Worm (Caenorhabditis elegans) whole organism, L4/young adult: ENCODE measurements around the gene syd-1.
A peak's percentile ranks its signal among the peaks of the same experiment; 100 is the strongest.

Experiments used
- W03F9.2 ChIP-seq: fragments of 150-350 bp; optimal IDR thresholded peaks from 2 replicates; lab custom pipeline; 2014; ENCODE audit warnings: missing biosample characterization, missing genetic modification characterization
- dao-5 ChIP-seq: sonication (generic microtip); optimal IDR thresholded peaks from 2 replicates; lab custom pipeline; 2016; ENCODE audit warnings: missing genotype, missing genetic modification characterization, moderate library complexity, missing compliant biosample characterization
- him-1 ChIP-seq: sonication (generic microtip); optimal IDR thresholded peaks from 2 replicates; lab custom pipeline; 2016; ENCODE audit warnings: missing genotype, missing genetic modification reagents, missing genetic modification characterization, missing compliant biosample characterization

The syd-1 gene

DNA sequence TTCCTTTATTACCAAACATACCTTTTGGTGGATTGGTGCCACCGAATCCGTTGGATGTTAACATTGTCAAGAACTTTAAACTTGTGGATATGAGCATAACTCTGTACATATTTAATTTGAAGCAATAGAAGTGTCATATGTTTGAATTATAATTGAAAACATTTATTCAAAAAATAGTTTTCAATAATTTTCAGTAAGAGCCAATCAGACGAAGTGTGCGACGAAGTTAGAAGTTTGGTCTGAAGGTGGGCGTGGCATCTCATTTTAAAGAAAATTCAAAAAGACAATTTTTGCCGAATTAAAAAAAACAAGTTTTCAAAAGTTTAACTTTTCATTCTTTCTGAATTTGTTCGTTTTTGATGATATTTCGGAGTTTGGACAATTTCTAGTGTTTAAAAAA, at the start of gene syd-1:
Gene syd-1, minus strand, starts transcription at position 101 of the 400 bp plus-strand sequence.
- TF ChIP-seq dao-5 (tag; lab: Kevin White, UChicago) (no peak), W03F9.2 (no peak)

DNA sequence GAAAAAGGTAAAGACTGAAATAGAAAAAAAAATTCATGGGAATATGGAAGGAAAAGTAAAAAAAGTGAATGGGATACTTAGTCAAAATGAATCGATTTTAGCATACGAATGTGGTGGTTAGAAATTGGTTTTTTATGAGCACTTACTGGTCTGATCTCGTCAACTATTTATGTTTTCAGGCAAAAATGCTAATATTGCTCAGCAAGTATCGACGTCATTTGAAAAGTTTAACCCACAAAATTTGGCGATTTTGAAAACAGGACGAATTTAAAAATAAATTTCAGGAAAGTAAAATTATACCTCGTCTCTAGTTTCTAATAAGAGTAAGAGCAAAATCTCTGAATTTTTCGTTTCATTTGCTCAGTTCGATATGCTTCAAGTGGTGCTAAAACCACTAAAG, 48.5 kb upstream of the syd-1 start:
- no peak for TF ChIP-seq dao-5 (tag; lab: Kevin White, UChicago)
- TF ChIP-seq him-1 (tag; lab: Kevin White, UChicago), result no peak
- TF ChIP-seq W03F9.2, result no peak

- TF ChIP-seq him-1 (tag; lab: Kevin White, UChicago) (peak; percentile 81), W03F9.2 (no peak)
Observed at ce11 chrII:7642016-7642653, 47.4 kb upstream of the syd-1 start.

- TF ChIP-seq W03F9.2, result no peak
- no peak for TF ChIP-seq dao-5 (tag; lab: Kevin White, UChicago)
- TF ChIP-seq him-1 (tag; lab: Kevin White, UChicago), result no peak
Observed at ce11 chrII:7640161-7640841, 45.6 kb upstream of the syd-1 start.

- TF ChIP-seq W03F9.2 (no peak), him-1 (tag; lab: Kevin White, UChicago) (no peak), dao-5 (tag; lab: Kevin White, UChicago) (no peak)
Observed at ce11 chrII:7639036-7639435, 44.3 kb upstream of the syd-1 start.

ce11 chrII:7636941-7637340, 42.2 kb upstream of the syd-1 start:
- TF ChIP-seq dao-5 (tag; lab: Kevin White, UChicago) (no peak), him-1 (tag; lab: Kevin White, UChicago) (no peak), W03F9.2 (no peak)

DNA sequence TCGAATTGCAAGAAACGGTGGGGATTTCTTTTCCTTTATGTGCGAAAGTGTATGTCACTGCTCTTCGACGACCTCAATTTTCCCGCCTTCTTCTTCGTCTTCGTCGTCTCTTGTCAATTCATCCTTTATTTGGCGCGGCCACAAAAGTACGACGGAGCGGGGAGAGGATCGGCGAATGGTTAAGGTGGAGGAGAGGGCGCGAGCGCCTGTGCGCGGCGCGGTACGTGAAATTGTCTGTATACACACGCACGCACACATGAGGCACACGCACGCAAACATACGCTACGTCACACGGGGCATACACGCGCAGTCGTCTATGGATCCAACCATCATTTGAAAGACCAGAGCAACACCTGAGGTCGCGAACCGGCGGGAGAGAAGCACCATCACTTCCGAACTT, 40.6 kb upstream of the syd-1 start:
- TF ChIP-seq W03F9.2 (no peak), him-1 (tag; lab: Kevin White, UChicago) (no peak), dao-5 (tag; lab: Kevin White, UChicago) (no peak)

DNA sequence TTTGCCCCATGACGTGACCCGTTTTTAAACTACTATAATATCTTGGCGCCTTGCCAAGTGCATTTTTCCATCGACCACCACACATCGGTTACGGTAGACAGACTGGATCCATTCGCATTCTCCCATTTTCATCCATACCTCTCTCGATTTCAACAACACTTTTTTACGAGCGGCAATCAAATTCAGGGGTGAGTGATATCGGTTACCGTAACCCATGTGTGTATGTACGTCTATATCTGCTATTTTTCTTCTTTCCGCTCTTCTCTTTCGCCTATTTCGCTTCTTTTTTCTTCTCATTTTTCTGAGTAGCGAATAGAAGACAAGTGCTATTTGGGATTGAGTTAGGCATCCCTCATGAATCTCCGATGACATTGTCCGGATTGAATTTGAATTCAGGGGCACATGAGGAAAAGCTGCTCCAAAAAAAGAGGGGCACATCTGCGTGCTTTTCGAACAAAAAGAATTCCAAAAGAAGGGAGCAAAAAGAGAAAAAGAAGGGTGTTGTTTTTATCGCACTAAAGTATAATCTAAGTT, 37.0 kb upstream of the syd-1 start:
- TF ChIP-seq him-1 (tag; lab: Kevin White, UChicago), result no peak
- TF ChIP-seq dao-5 (tag; lab: Kevin White, UChicago), result no peak
- TF ChIP-seq W03F9.2, result no peak

- TF ChIP-seq W03F9.2 (no peak), dao-5 (tag; lab: Kevin White, UChicago) (no peak), him-1 (tag; lab: Kevin White, UChicago) (no peak)
Observed at ce11 chrII:7631171-7631570, 36.5 kb upstream of the syd-1 start.

DNA sequence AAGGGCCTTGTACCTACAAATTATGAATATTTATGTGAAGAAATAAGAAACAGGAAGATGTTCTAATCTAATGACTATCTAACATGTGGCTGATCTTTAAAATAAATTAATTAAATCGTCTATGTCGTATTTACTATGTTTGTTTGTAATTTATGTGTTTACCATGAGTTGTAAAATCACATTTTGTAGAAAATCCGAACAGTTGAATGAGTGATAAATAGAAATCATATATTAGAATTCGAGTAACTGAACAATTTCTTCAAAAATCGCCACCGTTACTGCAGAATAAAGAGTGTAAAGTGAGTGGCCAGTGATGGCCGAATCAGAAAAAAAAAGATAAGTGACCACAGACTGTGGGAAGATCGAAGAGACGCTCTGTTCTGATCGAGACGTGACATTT, 35.3 kb upstream of the syd-1 start:
- TF ChIP-seq W03F9.2 (no peak), dao-5 (tag; lab: Kevin White, UChicago) (no peak), him-1 (tag; lab: Kevin White, UChicago) (no peak)

DNA sequence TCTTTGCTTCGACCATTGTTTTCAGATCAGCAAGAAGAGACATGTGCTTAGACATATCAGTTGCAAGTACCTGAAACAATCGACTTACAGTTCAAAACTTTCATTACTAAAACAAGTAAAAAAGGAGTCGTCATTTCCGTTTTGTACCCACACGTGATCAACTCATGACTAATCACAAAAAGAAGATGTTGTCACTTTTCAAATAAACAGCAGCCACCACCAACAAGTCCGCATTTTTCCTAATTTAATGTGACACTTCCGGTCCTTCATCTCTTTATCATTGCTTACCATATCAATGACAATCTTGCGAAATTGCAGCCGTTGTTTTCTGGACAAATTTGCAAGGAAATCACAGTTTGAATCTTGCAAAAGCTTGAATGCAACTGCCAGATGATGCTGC, 33.9 kb upstream of the syd-1 start:
- TF ChIP-seq dao-5 (tag; lab: Kevin White, UChicago) (no peak), W03F9.2 (no peak), him-1 (tag; lab: Kevin White, UChicago) (no peak)

DNA sequence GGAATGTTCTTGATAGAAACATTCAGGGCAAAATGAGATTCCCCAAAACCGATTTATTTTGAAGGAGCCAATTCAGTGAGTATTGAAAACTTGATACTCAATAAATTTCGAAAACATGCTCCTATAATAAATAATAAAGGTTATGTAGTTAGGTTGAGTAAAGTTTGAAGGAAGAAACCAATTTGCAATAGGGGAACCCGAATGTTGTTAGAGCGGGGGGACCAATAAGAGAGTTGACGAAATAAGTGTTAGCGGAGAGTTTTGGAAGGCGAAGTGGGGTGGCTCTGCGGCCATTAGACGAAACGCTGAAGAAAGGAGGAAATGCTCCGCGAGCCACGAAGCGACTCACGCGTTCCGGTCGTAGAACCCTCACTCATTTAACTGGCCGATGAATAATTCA, 30.3 kb upstream of the syd-1 start:
- TF ChIP-seq W03F9.2 (no peak), him-1 (tag; lab: Kevin White, UChicago) (no peak), dao-5 (tag; lab: Kevin White, UChicago) (no peak)

DNA sequence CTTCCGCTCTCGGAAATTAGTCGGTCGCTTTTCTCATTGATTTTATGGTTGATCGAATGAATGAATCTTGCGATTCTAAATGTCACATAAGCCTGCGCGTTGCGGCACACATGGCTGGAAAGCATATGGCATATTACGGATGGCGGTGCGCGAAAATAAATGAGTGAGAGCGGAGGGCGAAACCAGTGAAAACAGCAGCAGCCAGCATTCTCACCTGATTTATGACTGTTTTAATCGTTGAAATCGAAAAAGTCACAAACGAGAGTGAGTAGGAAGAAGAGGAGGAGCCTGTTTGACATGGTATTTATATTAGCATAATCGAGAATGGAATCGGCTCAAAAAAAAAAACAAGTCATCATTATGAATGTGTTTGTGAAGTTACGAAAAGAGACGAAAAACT, 29.6 kb upstream of the syd-1 start:
- TF ChIP-seq dao-5 (tag; lab: Kevin White, UChicago), result no peak
- TF ChIP-seq W03F9.2, result no peak
- TF ChIP-seq him-1 (tag; lab: Kevin White, UChicago), result no peak

DNA sequence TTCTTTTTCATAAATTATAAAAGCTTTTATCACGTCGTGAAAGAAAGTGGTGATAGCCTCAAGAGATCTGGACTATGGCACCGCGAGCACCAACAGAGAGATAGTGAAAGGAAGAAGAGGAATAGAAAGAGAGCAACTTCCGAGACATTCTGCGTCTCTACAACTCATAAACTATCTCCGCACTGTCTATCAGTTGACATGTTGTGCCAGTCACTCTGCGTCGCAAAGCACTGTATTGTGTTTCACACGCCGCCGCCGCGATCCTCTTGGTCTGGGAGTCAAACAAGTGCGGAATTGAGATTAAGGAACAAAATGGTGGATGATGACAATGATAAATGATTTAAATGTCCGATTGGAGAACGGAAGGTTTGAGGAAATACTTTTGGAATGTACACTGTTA, 28.8 kb upstream of the syd-1 start:
- TF ChIP-seq W03F9.2 (no peak), him-1 (tag; lab: Kevin White, UChicago) (no peak), dao-5 (tag; lab: Kevin White, UChicago) (no peak)

DNA sequence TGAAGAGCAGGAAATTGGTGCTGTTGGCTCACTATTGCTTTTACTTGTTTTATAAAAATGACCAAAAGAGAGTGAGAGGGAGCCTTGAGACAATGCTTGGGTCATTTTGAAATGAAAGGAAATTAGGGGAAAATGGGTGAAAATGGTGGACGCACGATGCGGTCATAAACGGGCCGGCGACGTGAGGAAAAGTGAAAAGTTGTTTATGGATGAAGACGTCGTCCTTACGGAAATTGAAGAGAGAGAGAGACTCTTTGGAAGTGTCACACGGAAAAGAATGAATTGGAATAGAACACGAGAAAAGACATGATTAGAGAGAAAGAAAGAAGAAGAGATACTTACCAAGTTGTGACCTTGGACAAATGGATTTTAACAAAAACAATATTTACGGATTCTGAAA, 26.8 kb upstream of the syd-1 start:
- no peak for TF ChIP-seq W03F9.2
